Fruit fly (Drosophila melanogaster): ENCODE data around the gene CG5639.

The CG5639 gene

DNA sequence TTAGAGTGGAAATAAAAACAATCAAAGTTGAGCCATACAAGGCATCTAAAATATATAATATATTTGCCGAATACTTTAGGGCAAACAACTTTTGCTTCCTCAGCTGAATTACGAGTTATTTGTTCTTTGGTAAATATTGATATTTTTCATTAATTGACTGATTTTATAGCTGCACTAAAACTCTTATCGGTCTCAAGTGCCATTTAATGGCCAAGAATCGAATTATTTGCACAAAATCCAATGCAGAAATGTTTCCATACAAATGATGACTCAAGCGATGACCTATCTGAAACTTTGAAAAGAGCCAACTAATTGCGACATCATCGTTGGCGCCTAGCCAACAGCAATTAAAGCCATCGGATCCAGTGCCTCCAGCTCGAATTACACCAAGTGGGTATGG lies 42.6 kb downstream of the CG5639 start:
- TF ChIP-seq Hr83 (GFP tag; optimal IDR thresholded peaks at IDR 0.05; ENCODE audit: poor library complexity, severe bottlenecking) (no peak), HLH106 (tag; optimal IDR thresholded peaks at IDR 0.05) (no peak), GATAd (GFP tag; optimal IDR thresholded peaks at IDR 0.05) (no peak), sage (GFP tag; optimal IDR thresholded peaks at IDR 0.05) (no peak), foxo (GFP tag; optimal IDR thresholded peaks at IDR 0.05) (no peak), fru (GFP tag; optimal IDR thresholded peaks at IDR 0.05) (no peak), pan (optimal IDR thresholded peaks at IDR 0.05) (no peak), CG32264 (GFP tag; optimal IDR thresholded peaks at IDR 0.05) (no peak), woc (GFP tag; optimal IDR thresholded peaks at IDR 0.05) (no peak), CrebA (GFP tag; optimal IDR thresholded peaks at IDR 0.05; ENCODE audit: borderline replicate concordance) (no peak), CG9705 (GFP tag; optimal IDR thresholded peaks at IDR 0.05) (no peak), Vsx2 (GFP tag; optimal IDR thresholded peaks at IDR 0.05; ENCODE audit: partially characterized antibody) (no peak), Dif (GFP tag; optimal IDR thresholded peaks at IDR 0.05; ENCODE audit: partially characterized antibody) (no peak)

DNA sequence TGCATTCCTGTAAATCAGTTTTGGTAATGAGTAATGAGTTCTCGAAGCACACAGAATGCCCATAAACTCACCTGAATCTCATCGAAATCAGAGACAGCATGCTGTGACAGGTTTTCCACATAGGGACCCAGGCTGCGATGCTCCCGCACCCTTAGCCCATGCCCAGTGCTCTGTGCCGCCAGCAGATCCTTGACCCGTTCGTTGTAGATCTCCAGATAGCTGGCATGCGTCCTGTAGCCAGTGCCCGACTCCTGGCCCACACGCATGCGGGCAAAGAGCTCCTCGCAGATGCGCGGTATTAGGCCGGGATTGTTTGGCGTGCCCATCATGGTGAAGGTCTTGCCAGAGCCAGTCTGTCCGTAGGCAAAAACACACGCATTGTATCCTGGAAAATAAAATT lies 43.2 kb downstream of the CG5639 start:
- no peak for TF ChIP-seq sage (GFP tag; optimal IDR thresholded peaks at IDR 0.05)
- TF ChIP-seq pan (optimal IDR thresholded peaks at IDR 0.05): no peak
- TF ChIP-seq psq (GFP tag; optimal IDR thresholded peaks at IDR 0.05): no peak
- TF ChIP-seq HLH106 (tag; optimal IDR thresholded peaks at IDR 0.05): no peak
- TF ChIP-seq CG9705 (GFP tag; optimal IDR thresholded peaks at IDR 0.05): no peak
- no peak for TF ChIP-seq Hr78 (GFP tag; optimal IDR thresholded peaks at IDR 0.05)
- TF ChIP-seq Hnf4 (GFP tag; optimal IDR thresholded peaks at IDR 0.05): no peak
- TF ChIP-seq CrebA (GFP tag; optimal IDR thresholded peaks at IDR 0.05; ENCODE audit: borderline replicate concordance): no peak
- no peak for TF ChIP-seq sv (GFP tag; optimal IDR thresholded peaks at IDR 0.05)
- TF ChIP-seq foxo (GFP tag; optimal IDR thresholded peaks at IDR 0.05): no peak

DNA sequence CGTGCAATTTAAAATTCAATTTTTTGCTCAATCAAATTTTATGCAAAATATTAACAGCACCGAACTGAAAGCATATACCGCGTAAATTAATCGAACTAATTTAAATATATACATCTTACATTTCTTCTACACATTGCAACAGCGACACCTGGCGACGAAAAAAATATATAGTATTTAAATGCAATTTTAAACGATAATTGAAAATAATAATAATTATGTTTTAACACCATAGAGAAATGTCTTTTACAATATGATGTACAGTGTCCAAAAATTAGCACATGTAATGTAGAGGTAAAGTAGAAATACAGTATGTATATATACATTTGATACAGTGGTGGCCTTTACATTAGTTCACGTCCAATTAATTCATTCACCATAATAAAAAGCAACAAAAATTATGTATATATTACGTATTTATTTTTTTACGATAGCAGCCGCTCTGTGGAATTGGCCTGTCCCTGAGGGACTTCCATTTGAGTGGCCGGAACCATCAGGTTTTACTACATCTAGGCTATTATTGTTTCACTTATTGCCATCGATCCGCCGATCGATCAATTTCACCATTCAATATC lies 48.5 kb downstream of the CG5639 start:
- TF ChIP-seq Abd-B (GFP tag; optimal IDR thresholded peaks at IDR 0.05): no peak
- peak; percentile 28 for TF ChIP-seq Myc (optimal IDR thresholded peaks at IDR 0.05)

DNA sequence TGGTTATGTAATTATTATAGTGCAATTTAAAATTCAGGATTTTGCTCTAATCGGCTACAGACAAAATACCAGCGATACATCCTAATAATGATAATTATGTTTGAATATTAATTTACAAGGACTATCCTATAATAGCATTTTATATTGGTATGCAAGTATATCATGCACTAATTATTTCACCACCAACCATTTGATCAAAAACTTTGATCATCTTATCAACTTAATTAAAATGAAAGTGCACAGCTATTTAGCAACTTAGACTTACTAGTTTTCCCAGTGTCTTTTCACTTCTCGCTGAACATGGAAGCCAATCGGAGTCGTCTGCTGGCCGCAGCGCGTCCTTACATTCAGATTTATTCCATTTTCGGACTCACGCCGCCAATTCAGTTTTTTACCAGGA lies 50.2 kb downstream of the CG5639 start, which contains the start of gene Gr98d:
Gene Gr98d (plus strand): TSS at position 301 of the 400 bp plus-strand sequence.
- TF ChIP-seq foxo (GFP tag; optimal IDR thresholded peaks at IDR 0.05): no peak
- TF ChIP-seq rgr (GFP tag; optimal IDR thresholded peaks at IDR 0.05): no peak

DNA sequence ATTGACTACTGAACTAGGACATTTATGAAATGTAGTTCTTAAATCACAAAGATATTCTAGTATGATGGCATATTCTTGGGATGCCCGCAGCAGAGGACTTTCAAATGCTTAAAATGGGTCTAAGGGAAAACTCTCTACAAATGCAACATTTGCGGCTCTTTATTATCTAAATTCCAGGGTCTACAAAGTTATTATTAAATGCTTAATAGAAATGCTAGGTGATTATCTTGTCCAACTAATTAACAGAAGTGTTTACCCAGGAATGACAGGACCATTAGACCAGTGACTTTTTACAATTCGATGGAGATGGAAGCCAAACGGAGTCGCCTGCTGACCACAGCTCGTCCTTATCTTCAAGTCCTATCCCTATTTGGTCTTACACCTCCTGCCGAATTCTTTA lies 51.8 kb downstream of the CG5639 start, which contains the start of gene Gr98c:
Gene Gr98c (plus strand): TSS at position 301 of the 400 bp plus-strand sequence.
- no peak for TF ChIP-seq Hr78 (GFP tag; optimal IDR thresholded peaks at IDR 0.05)

DNA sequence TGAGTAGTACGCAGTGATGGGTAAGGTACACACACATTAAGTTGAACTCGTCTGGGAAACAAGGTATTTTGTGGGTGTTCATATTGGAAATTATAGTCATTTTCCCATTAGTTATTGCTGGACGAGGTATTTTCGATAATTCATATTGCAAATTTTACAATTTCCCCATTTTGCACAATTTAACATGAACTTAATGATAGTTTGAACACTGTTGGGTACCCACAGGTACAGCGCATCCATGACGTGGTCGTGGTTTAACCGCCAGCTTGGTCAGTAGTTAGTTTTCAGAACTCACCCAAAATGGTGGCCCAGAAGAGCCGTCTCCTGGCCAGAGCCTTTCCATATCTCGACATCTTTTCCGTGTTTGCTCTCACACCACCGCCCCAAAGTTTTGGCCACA lies 53.7 kb downstream of the CG5639 start, which contains the start of gene Gr98b:
Gene Gr98b (plus strand): TSS at position 301 of the 400 bp plus-strand sequence.
- TF ChIP-seq ey (GFP tag; optimal IDR thresholded peaks at IDR 0.05) (no peak), N (GFP tag; optimal IDR thresholded peaks at IDR 0.05) (no peak)

All from whole organism, wandering third instar larva.